Fruit fly (Drosophila melanogaster): ENCODE data around the gene GC.

dm6 chr3L:1609611-1610010, 19.5 kb downstream of the GC start:
- TF ChIP-seq CG8478 (optimal IDR thresholded peaks at IDR 0.05) (no peak), CTCF (optimal IDR thresholded peaks at IDR 0.05) (no peak)
